Fruit fly (Drosophila melanogaster) whole organism, embryonic: ENCODE results near the gene CG10730.

Experiments used
- CG10565 ChIP-seq: fragments of 200-800 bp; sonication (Bioruptor generic); optimal IDR thresholded peaks from 3 replicates; lab custom pipeline; 2016; ENCODE audit warnings: missing biosample characterization, mild to moderate bottlenecking, missing genetic modification characterization
- CG11093 ChIP-seq: fragments of 200-800 bp; sonication (Bioruptor generic); IDR thresholded peaks from 3 replicates; pipeline ENCODE4 v1.3.6; 2022; ENCODE audit warnings: missing biosample characterization, missing genetic modification characterization
- CG11398 ChIP-seq: fragments of 200-800 bp; sonication (Bioruptor generic); optimal IDR thresholded peaks from 2 replicates; lab custom pipeline; 2016; ENCODE audit warnings: missing biosample characterization, missing genetic modification characterization
- CG11560 ChIP-seq: fragments of 200-800 bp; sonication (Bioruptor generic); IDR thresholded peaks from 3 replicates; pipeline ENCODE4 v1.3.6; 2022; ENCODE audit warnings: missing biosample characterization, missing genetic modification characterization
- CG11696 ChIP-seq: fragments of 200-800 bp; sonication (Bioruptor generic); IDR thresholded peaks from 2 replicates; pipeline ENCODE4 v1.3.6; 2022; ENCODE audit warnings: missing biosample characterization, missing genetic modification characterization
- CG12769 ChIP-seq: fragments of 200-800 bp; sonication (Bioruptor generic); optimal IDR thresholded peaks from 2 replicates; lab custom pipeline; 2019; ENCODE audit warnings: missing biosample characterization, mild to moderate bottlenecking, missing genetic modification characterization, moderate library complexity
- CG13296 ChIP-seq: fragments of 200-800 bp; sonication (Bioruptor generic); optimal IDR thresholded peaks from 3 replicates; lab custom pipeline; 2018; ENCODE audit warnings: missing biosample characterization, mild to moderate bottlenecking, missing genetic modification characterization
- CG13424 ChIP-seq: fragments of 200-800 bp; sonication (Bioruptor generic); optimal IDR thresholded peaks from 2 replicates; lab custom pipeline; 2019; ENCODE audit warnings: missing biosample characterization, mild to moderate bottlenecking, missing genetic modification characterization, moderate library complexity
- CG14014 ChIP-seq: fragments of 200-800 bp; sonication (Bioruptor generic); IDR thresholded peaks from 2 replicates; pipeline ENCODE4 v1.3.6; 2022; ENCODE audit warnings: missing biosample characterization, missing genetic modification characterization
- CG15514 ChIP-seq: fragments of 200-800 bp; sonication (Bioruptor generic); optimal IDR thresholded peaks from 3 replicates; lab custom pipeline; 2017; ENCODE audit warnings: missing biosample characterization, missing genetic modification characterization, mild to moderate bottlenecking, moderate library complexity, missing genetic modification reagents
- CG1602 ChIP-seq: fragments of 200-800 bp; sonication (Bioruptor generic); optimal IDR thresholded peaks from 3 replicates; lab custom pipeline; 2016; ENCODE audit warnings: missing biosample characterization, missing genetic modification characterization
- CG18599 ChIP-seq: fragments of 200-800 bp; sonication (Bioruptor generic); optimal IDR thresholded peaks from 3 replicates; lab custom pipeline; 2017; ENCODE audit warnings: missing biosample characterization, missing genetic modification characterization, mild to moderate bottlenecking, moderate library complexity, missing genetic modification reagents
- CG2116 ChIP-seq: fragments of 200-800 bp; sonication (Bioruptor generic); optimal IDR thresholded peaks from 3 replicates; lab custom pipeline; 2018; ENCODE audit warnings: missing biosample characterization, mild to moderate bottlenecking, missing genetic modification characterization
- CG3726 ChIP-seq: fragments of 200-800 bp; sonication (Bioruptor generic); IDR thresholded peaks from 3 replicates; pipeline ENCODE4, ENCODE4 v1.3.6; 2022; ENCODE audit warnings: missing biosample characterization, missing genetic modification characterization
- CG5180 ChIP-seq: fragments of 200-800 bp; sonication (Bioruptor generic); optimal IDR thresholded peaks from 3 replicates; lab custom pipeline; 2017; ENCODE audit warnings: missing biosample characterization, missing genetic modification characterization, mild to moderate bottlenecking, moderate library complexity, missing genetic modification reagents
- CG7928 ChIP-seq: fragments of 200-800 bp; sonication (Bioruptor generic); optimal IDR thresholded peaks from 2 replicates; lab custom pipeline; 2017; ENCODE audit warnings: missing biosample characterization, mild to moderate bottlenecking, missing genetic modification characterization
- CG8290 ChIP-seq, 3 experiments: fragments of 200-800 bp; sonication (Bioruptor generic); optimal IDR thresholded peaks; 2 replicates each; lab custom pipeline; 2016 to 2019; ENCODE audit warnings: missing biosample characterization in 3 of 3, missing genetic modification characterization in 3 of 3, mild to moderate bottlenecking in 2 of 3, moderate library complexity in 1 of 3
- CG8765 ChIP-seq: fragments of 200-800 bp; sonication (Bioruptor generic); IDR thresholded peaks from 2 replicates; pipeline ENCODE4 v1.3.6; 2022; ENCODE audit warnings: missing biosample characterization, missing genetic modification characterization
- Dip2 ChIP-seq: fragments of 200-800 bp; sonication (Bioruptor generic); IDR thresholded peaks from 2 replicates; pipeline ENCODE4 v1.3.6; 2022; ENCODE audit warnings: missing biosample characterization, missing genetic modification characterization
- Drgx ChIP-seq: fragments of 200-800 bp; sonication (Bioruptor generic); IDR thresholded peaks from 2 replicates; pipeline ENCODE4 v1.3.6; 2022; ENCODE audit warnings: missing biosample characterization, missing genetic modification characterization
- E2f1 ChIP-seq: fragments of 200-800 bp; sonication (Bioruptor generic); IDR thresholded peaks from 2 replicates; pipeline ENCODE4 v1.3.6; 2022; ENCODE audit warnings: missing biosample characterization, missing genetic modification characterization
- HmgZ ChIP-seq: fragments of 200-800 bp; sonication (Bioruptor generic); optimal IDR thresholded peaks from 2 replicates; lab custom pipeline; 2018; ENCODE audit warnings: missing biosample characterization, mild to moderate bottlenecking, missing genetic modification characterization
- Hr51 ChIP-seq, 2 experiments: fragments of 200-800 bp; sonication (Bioruptor generic); optimal IDR thresholded peaks; 2 replicates in 1 of 2; 3 replicates in 1 of 2; lab custom pipeline; 2016 to 2018; ENCODE audit warnings: missing biosample characterization in 2 of 2, missing genetic modification characterization in 2 of 2, mild to moderate bottlenecking in 1 of 2, moderate library complexity in 1 of 2
- Lhr ChIP-seq: fragments of 200-800 bp; sonication (Bioruptor generic); optimal IDR thresholded peaks from 3 replicates; lab custom pipeline; 2017; ENCODE audit warnings: mild to moderate bottlenecking, missing biosample characterization, missing genetic modification reagents, missing genetic modification characterization
- Lim3 ChIP-seq: fragments of 200-800 bp; sonication (Bioruptor generic); IDR thresholded peaks from 2 replicates; pipeline ENCODE4 v1.3.6; 2022; ENCODE audit warnings: missing biosample characterization, missing genetic modification characterization
- Meics ChIP-seq: fragments of 200-800 bp; sonication (Bioruptor generic); optimal IDR thresholded peaks from 2 replicates; lab custom pipeline; 2017; ENCODE audit warnings: missing biosample characterization, mild to moderate bottlenecking, missing genetic modification characterization
- Mrtf ChIP-seq: fragments of 200-800 bp; sonication (Bioruptor generic); IDR thresholded peaks from 3 replicates; pipeline ENCODE4 v1.3.6; 2022; ENCODE audit warnings: missing biosample characterization, missing genetic modification characterization
- Scr ChIP-seq: fragments of 200-800 bp; sonication (Bioruptor generic); IDR thresholded peaks from 2 replicates; pipeline ENCODE4 v1.3.6; 2022; ENCODE audit warnings: missing biosample characterization, missing genetic modification characterization; ENCODE audit not compliant: partially characterized antibody
- TFAM ChIP-seq: fragments of 200-800 bp; sonication (Bioruptor generic); optimal IDR thresholded peaks from 2 replicates; lab custom pipeline; 2017; ENCODE audit warnings: missing biosample characterization, missing genetic modification characterization, inconsistent platforms
- ase ChIP-seq: fragments of 200-800 bp; sonication (Bioruptor generic); IDR thresholded peaks from 3 replicates; pipeline ENCODE4 v1.3.6; 2022; ENCODE audit warnings: missing biosample characterization, missing genetic modification characterization
- ash1 ChIP-seq: fragments of 200-800 bp; sonication (Bioruptor generic); optimal IDR thresholded peaks from 2 replicates; lab custom pipeline; 2018; ENCODE audit warnings: missing biosample characterization, mild to moderate bottlenecking, missing genetic modification characterization
- caup ChIP-seq: fragments of 200-800 bp; sonication (Bioruptor generic); optimal IDR thresholded peaks from 3 replicates; lab custom pipeline; 2017; ENCODE audit warnings: missing biosample characterization, mild to moderate bottlenecking, missing genetic modification characterization, moderate library complexity; ENCODE audit not compliant: severe bottlenecking
- cg ChIP-seq: fragments of 200-800 bp; sonication (Bioruptor generic); optimal IDR thresholded peaks from 3 replicates; lab custom pipeline; 2019; ENCODE audit warnings: missing biosample characterization, mild to moderate bottlenecking, missing genetic modification characterization, moderate library complexity
- ci ChIP-seq: fragments of 200-800 bp; sonication (Bioruptor generic); IDR thresholded peaks from 3 replicates; pipeline ENCODE4 v1.3.6; 2022; ENCODE audit warnings: missing biosample characterization, missing genetic modification characterization
- dmrt99B ChIP-seq: fragments of 200-800 bp; sonication (Bioruptor generic); optimal IDR thresholded peaks from 2 replicates; lab custom pipeline; 2018; ENCODE audit warnings: missing biosample characterization, mild to moderate bottlenecking, missing genetic modification characterization, moderate library complexity
- ewg ChIP-seq: fragments of 200-800 bp; sonication (Bioruptor generic); optimal IDR thresholded peaks from 3 replicates; lab custom pipeline; 2017; ENCODE audit warnings: mild to moderate bottlenecking, missing biosample characterization, missing genetic modification reagents, missing genetic modification characterization
- fd102C ChIP-seq: fragments of 200-800 bp; sonication (Bioruptor generic); optimal IDR thresholded peaks from 2 replicates; lab custom pipeline; 2018; ENCODE audit warnings: missing biosample characterization, mild to moderate bottlenecking, missing genetic modification characterization, moderate library complexity
- fu2 ChIP-seq: fragments of 200-800 bp; sonication (Bioruptor generic); optimal IDR thresholded peaks from 2 replicates; lab custom pipeline; 2016; ENCODE audit warnings: missing biosample characterization, missing genetic modification characterization
- gro ChIP-seq: fragments of 200-800 bp; sonication (Bioruptor generic); optimal IDR thresholded peaks from 2 replicates; lab custom pipeline; 2016; ENCODE audit warnings: missing biosample characterization, missing genetic modification characterization
- gsb ChIP-seq: fragments of 200-800 bp; sonication (Bioruptor generic); IDR thresholded peaks from 2 replicates; pipeline ENCODE4 v1.3.6; 2022; ENCODE audit warnings: missing biosample characterization, missing genetic modification characterization
- h ChIP-seq: fragments of >200 bp; optimal IDR thresholded peaks from 2 replicates; lab custom pipeline; 2017
- nmo ChIP-seq: fragments of 200-800 bp; sonication (Bioruptor generic); optimal IDR thresholded peaks from 2 replicates; lab custom pipeline; 2018; ENCODE audit warnings: missing biosample characterization, mild to moderate bottlenecking, missing genetic modification characterization, moderate library complexity
- prd ChIP-seq, 3 experiments: fragments of >200 bp in 2 of 3; fragments of 200-800 bp in 1 of 3; sonication (Bioruptor generic) in 1 of 3; optimal IDR thresholded peaks in 2 of 3; IDR thresholded peaks in 1 of 3; 2 replicates in 2 of 3; 3 replicates in 1 of 3; pipeline versions ENCODE4 v1.3.6 to Lab custom; 2017 to 2022; ENCODE audit warnings: missing biosample characterization in 1 of 3, missing genetic modification characterization in 1 of 3
- sens ChIP-seq: fragments of 200-800 bp; sonication (Bioruptor generic); peaks from one replicate; lab custom pipeline; 2016; ENCODE audit warnings: missing biosample characterization, missing genetic modification characterization
- sima ChIP-seq: fragments of 200-800 bp; sonication (Bioruptor generic); optimal IDR thresholded peaks from 2 replicates; lab custom pipeline; 2016; ENCODE audit warnings: missing biosample characterization, missing genetic modification characterization
- ssp ChIP-seq: fragments of 200-800 bp; sonication (Bioruptor generic); IDR thresholded peaks from 2 replicates; pipeline ENCODE4 v1.3.6; 2022; ENCODE audit warnings: missing biosample characterization, missing genetic modification characterization
- usp ChIP-seq: fragments of >200 bp; optimal IDR thresholded peaks from 2 replicates; lab custom pipeline; 2017; ENCODE audit warnings: missing biosample characterization, missing genetic modification characterization
- z ChIP-seq: fragments of 200-800 bp; sonication (Bioruptor generic); IDR thresholded peaks from 3 replicates; pipeline ENCODE4 v1.3.6; 2022; ENCODE audit warnings: missing biosample characterization, missing genetic modification characterization
- zen2 ChIP-seq: fragments of 200-800 bp; sonication (Bioruptor generic); IDR thresholded peaks from 3 replicates; pipeline ENCODE4 v1.3.6; 2022; ENCODE audit warnings: missing biosample characterization, missing genetic modification characterization; ENCODE audit not compliant: partially characterized antibody
- zfh2 ChIP-seq: fragments of 200-800 bp; sonication (Bioruptor generic); optimal IDR thresholded peaks from 2 replicates; lab custom pipeline; 2016; ENCODE audit warnings: missing biosample characterization, missing genetic modification characterization

CG10730 gene

dm6 chr2L:20051172-20051893 lies 20.7 kb downstream of the CG10730 start (continued):
- TF ChIP-seq ewg (GFP tag; lab: Kevin White, UChicago) (no peak), Lim3 (GFP tag; lab: Robert Waterston, UW) (no peak), CG2116 (no peak), CG12769 (no peak), Drgx (GFP tag; lab: Robert Waterston, UW) (no peak), CG1602 (GFP tag; lab: Kevin White, UChicago) (no peak), CG13296 (GFP tag; lab: Kevin White, UChicago) (no peak), sima (GFP tag; lab: Kevin White, UChicago) (no peak), ci (GFP tag; lab: Robert Waterston, UW) (no peak), cg (no peak), CG13424 (tag; lab: Kevin White, UChicago) (no peak), dmrt99B (tag; lab: Kevin White, UChicago) (no peak), ase (no peak), Mrtf (GFP tag; lab: Robert Waterston, UW) (no peak), sens (peak; percentile 33), Hr51 (GFP tag; optimal IDR thresholded peaks at IDR 0.05; lab: Kevin White, UChicago) (peak in 1 of 2 experiments; percentile 4), ssp (GFP tag; lab: Robert Waterston, UW) (no peak), CG18599 (GFP tag; lab: Kevin White, UChicago) (peak; percentile 66), CG8765 (no peak), E2f1 (GFP tag; lab: Robert Waterston, UW) (no peak), prd (optimal IDR thresholded peaks at IDR 0.05; lab: Kevin White, UChicago) (no peak), prd (GFP tag; IDR thresholded peaks at IDR 0.05; lab: Robert Waterston, UW) (no peak), Scr (GFP tag; lab: Robert Waterston, UW) (no peak), fu2 (GFP tag; lab: Kevin White, UChicago) (no peak), Lhr (GFP tag; lab: Kevin White, UChicago) (no peak), CG15514 (GFP tag; lab: Kevin White, UChicago) (peak; percentile 17), CG3726 (GFP tag; lab: Robert Waterston, UW) (no peak), gro (GFP tag; lab: Kevin White, UChicago) (no peak), usp (GFP tag; lab: Kevin White, UChicago) (no peak), HmgZ (tag; lab: Kevin White, UChicago) (no peak), fd102C (GFP tag; lab: Kevin White, UChicago) (no peak), CG7928 (GFP tag; lab: Kevin White, UChicago) (no peak), Meics (GFP tag; lab: Kevin White, UChicago) (peak; percentile 5), CG5180 (GFP tag; lab: Kevin White, UChicago) (no peak), CG11560 (tag; lab: Robert Waterston, UW) (no peak), ash1 (GFP tag; lab: Kevin White, UChicago) (no peak), CG11696 (GFP tag; lab: Robert Waterston, UW) (no peak), z (GFP tag; lab: Robert Waterston, UW) (no peak), gsb (GFP tag; lab: Robert Waterston, UW) (no peak), h (lab: Kevin White, UChicago) (no peak), CG8290 (GFP tag; optimal IDR thresholded peaks at IDR 0.05; lab: Kevin White, UChicago) (no peak), CG8290 (tag; optimal IDR thresholded peaks at IDR 0.05; lab: Kevin White, UChicago) (no peak), Dip2 (no peak), CG11093 (GFP tag; lab: Robert Waterston, UW) (no peak), caup (GFP tag; lab: Kevin White, UChicago) (no peak), zen2 (GFP tag; lab: Robert Waterston, UW) (no peak), CG11398 (GFP tag; lab: Kevin White, UChicago) (no peak), nmo (GFP tag; lab: Kevin White, UChicago) (no peak), CG14014 (GFP tag; lab: Robert Waterston, UW) (no peak), TFAM (GFP tag; lab: Kevin White, UChicago) (no peak), CG10565 (no peak), zfh2 (no peak)
